Fruit fly (Drosophila melanogaster): ENCODE data around the gene Rab3-GAP.

The Rab3-GAP gene

DNA sequence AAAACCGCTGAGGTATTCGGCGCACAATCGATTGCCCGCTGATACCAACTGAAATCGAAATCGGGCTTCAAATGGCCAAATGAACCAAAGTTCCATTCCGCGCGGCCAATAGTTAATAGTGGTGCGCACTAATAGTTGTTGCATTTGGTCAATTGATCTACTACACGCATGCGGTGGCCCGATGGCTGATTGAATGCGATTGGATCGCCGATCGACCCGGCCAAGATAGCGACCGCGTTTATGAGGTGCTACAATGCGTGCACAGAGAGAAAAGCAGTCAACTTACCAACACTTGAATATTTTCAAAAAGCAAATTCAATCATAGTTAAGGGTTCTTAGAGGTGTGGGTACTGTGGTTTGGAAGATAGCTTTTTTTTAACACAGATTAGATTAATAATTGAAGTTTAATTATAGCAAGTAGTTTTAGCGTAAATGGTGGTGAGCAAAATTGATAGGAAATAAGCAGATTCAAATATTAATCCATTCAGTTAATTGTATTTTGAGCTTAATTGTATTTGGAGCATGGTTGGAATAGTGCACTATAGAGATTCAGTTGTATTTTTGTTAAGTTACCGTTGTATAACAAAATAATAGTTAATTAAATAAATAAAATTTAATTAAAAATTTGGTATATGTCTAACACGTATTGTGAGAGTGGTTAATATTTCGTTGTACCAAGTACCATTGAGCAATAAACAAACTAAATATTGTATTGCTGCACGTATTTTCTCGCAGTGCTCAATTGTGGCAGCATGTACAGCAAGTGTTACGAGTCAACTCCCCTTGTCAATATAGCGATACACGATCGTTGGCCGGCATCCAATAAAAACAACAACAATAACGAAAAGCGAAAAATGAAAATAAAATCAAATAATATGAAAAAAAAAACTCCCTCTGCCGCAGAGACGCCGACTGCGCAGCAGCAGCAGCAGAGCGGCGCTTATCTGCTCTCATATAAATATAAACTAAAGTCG is 36.2 kb downstream of the Rab3-GAP start (continued):
- peak; percentile 1 for TF ChIP-seq Eip75B (GFP tag; optimal IDR thresholded peaks at IDR 0.05)
- peak; percentile 72 for TF ChIP-seq OdsH (GFP tag; optimal IDR thresholded peaks at IDR 0.05)
- TF ChIP-seq acj6 (GFP tag; optimal IDR thresholded peaks at IDR 0.05): peak; percentile 79
- TF ChIP-seq pdm3 (GFP tag; optimal IDR thresholded peaks at IDR 0.05): peak; percentile 71
- TF ChIP-seq dsx (GFP tag; optimal IDR thresholded peaks at IDR 0.05; ENCODE audit: poor library complexity, severe bottlenecking): peak; percentile 79
- peak; percentile 67 for TF ChIP-seq CG16779 (tag; optimal IDR thresholded peaks at IDR 0.05)
- peak; percentile 74 for TF ChIP-seq CG31627 (GFP tag; optimal IDR thresholded peaks at IDR 0.05)
- TF ChIP-seq svp (GFP tag): peak; percentile 87
- peak; percentile 46 for TF ChIP-seq CG1621 (tag; optimal IDR thresholded peaks at IDR 0.05)
- TF ChIP-seq CG3032 (tag; optimal IDR thresholded peaks at IDR 0.05): peak; percentile 78
- TF ChIP-seq CG6808 (GFP tag; optimal IDR thresholded peaks at IDR 0.05): peak; percentile 85
- peak; percentile 47 to 88 for TF ChIP-seq salr (GFP tag; optimal IDR thresholded peaks at IDR 0.05)
- TF ChIP-seq spab (GFP tag; optimal IDR thresholded peaks at IDR 0.05): peak; percentile 75
- TF ChIP-seq CG8319 (GFP tag; optimal IDR thresholded peaks at IDR 0.05): peak; percentile 50
- TF ChIP-seq CG6276 (GFP tag; optimal IDR thresholded peaks at IDR 0.05): peak; percentile 86
- peak; percentile 82 for TF ChIP-seq CG10631 (GFP tag; optimal IDR thresholded peaks at IDR 0.05)
- peak; percentile 65 for TF ChIP-seq CG6854 (GFP tag; optimal IDR thresholded peaks at IDR 0.05)

- peak; percentile 4 for TF ChIP-seq Sox102F (GFP tag; optimal IDR thresholded peaks at IDR 0.05)
- no peak for TF ChIP-seq Gug (GFP tag; IDR thresholded peaks at IDR 0.05)
- TF ChIP-seq CG10631 (GFP tag; optimal IDR thresholded peaks at IDR 0.05): peak; percentile 22
- TF ChIP-seq CG6808 (GFP tag; optimal IDR thresholded peaks at IDR 0.05): peak; percentile 33
- no peak for TF ChIP-seq Ets21C (GFP tag; optimal IDR thresholded peaks at IDR 0.05)
- no peak for TF ChIP-seq CG11762 (GFP tag; optimal IDR thresholded peaks at IDR 0.05; ENCODE audit: insufficient read depth)
- TF ChIP-seq Eip93F (GFP tag; optimal IDR thresholded peaks at IDR 0.05): no peak
- no peak for TF ChIP-seq Met (GFP tag; optimal IDR thresholded peaks at IDR 0.05)
- no peak for TF ChIP-seq CG10669 (GFP tag; optimal IDR thresholded peaks at IDR 0.05)
- no peak for TF ChIP-seq CG4318 (GFP tag; optimal IDR thresholded peaks at IDR 0.05)
- no peak for TF ChIP-seq lz (GFP tag; optimal IDR thresholded peaks at IDR 0.05)
- TF ChIP-seq CG34406 (GFP tag; optimal IDR thresholded peaks at IDR 0.05): no peak
- TF ChIP-seq spab (GFP tag; optimal IDR thresholded peaks at IDR 0.05): peak; percentile 27
- TF ChIP-seq CG16779 (tag; optimal IDR thresholded peaks at IDR 0.05): no peak
- no peak for TF ChIP-seq Sox15 (GFP tag; optimal IDR thresholded peaks at IDR 0.05)
- no peak for TF ChIP-seq CG9139 (GFP tag; optimal IDR thresholded peaks at IDR 0.05)
- no peak for TF ChIP-seq CG11294 (GFP tag; IDR thresholded peaks at IDR 0.05)
- peak; percentile 35 to 44 for TF ChIP-seq ss (GFP tag; optimal IDR thresholded peaks at IDR 0.05)
- peak; percentile 31 for TF ChIP-seq Lpt (GFP tag; optimal IDR thresholded peaks at IDR 0.05)
- TF ChIP-seq Sox14 (GFP tag; optimal IDR thresholded peaks at IDR 0.05): peak; percentile 61
- peak; percentile 17 for TF ChIP-seq cyc (GFP tag; optimal IDR thresholded peaks at IDR 0.05)
- no peak for TF ChIP-seq dac (GFP tag; optimal IDR thresholded peaks at IDR 0.05)
- TF ChIP-seq CG1621 (tag; optimal IDR thresholded peaks at IDR 0.05): peak; percentile 40
- TF ChIP-seq Eip75B (GFP tag; optimal IDR thresholded peaks at IDR 0.05): peak; percentile 4
- no peak for TF ChIP-seq acj6 (GFP tag; optimal IDR thresholded peaks at IDR 0.05)
- no peak for TF ChIP-seq fkh (GFP tag; optimal IDR thresholded peaks at IDR 0.05)
- peak; percentile 49 for TF ChIP-seq CG15336 (GFP tag; IDR thresholded peaks at IDR 0.05)
- peak; percentile 55 for TF ChIP-seq CG6276 (GFP tag; optimal IDR thresholded peaks at IDR 0.05)
- TF ChIP-seq eg (GFP tag; IDR thresholded peaks at IDR 0.05): peak; percentile 70; the same call in 2 of the 3 replicates
- no peak for TF ChIP-seq CG8119 (GFP tag; IDR thresholded peaks at IDR 0.05)
- peak; percentile 41 for TF ChIP-seq dsx (GFP tag; optimal IDR thresholded peaks at IDR 0.05; ENCODE audit: poor library complexity, severe bottlenecking)
- TF ChIP-seq fd85E (GFP tag; optimal IDR thresholded peaks at IDR 0.05): no peak
- no peak for TF ChIP-seq CG11902 (GFP tag; optimal IDR thresholded peaks at IDR 0.05)
- no peak for TF ChIP-seq Hr4 (GFP tag; optimal IDR thresholded peaks at IDR 0.05)
- TF ChIP-seq CG6854 (GFP tag; optimal IDR thresholded peaks at IDR 0.05): no peak
- peak; percentile 38 for TF ChIP-seq CG3032 (tag; optimal IDR thresholded peaks at IDR 0.05)
- peak; percentile 55 for TF ChIP-seq svp (GFP tag)
- TF ChIP-seq Blimp-1 (GFP tag; optimal IDR thresholded peaks at IDR 0.05): no peak
- peak; percentile 11 for TF ChIP-seq topi (GFP tag; optimal IDR thresholded peaks at IDR 0.05)
- TF ChIP-seq salr (GFP tag; optimal IDR thresholded peaks at IDR 0.05): peak in 1 of 2 experiments; percentile 35
- TF ChIP-seq Eip78C (GFP tag): peak; percentile 77
These were observed 37.5 kb downstream of the Rab3-GAP start for dm6 chr2L:12025505-12025904.

All from whole organism, prepupa.